Fruit fly (Drosophila melanogaster): ENCODE data around the gene CG18063.

The CG18063 gene

DNA sequence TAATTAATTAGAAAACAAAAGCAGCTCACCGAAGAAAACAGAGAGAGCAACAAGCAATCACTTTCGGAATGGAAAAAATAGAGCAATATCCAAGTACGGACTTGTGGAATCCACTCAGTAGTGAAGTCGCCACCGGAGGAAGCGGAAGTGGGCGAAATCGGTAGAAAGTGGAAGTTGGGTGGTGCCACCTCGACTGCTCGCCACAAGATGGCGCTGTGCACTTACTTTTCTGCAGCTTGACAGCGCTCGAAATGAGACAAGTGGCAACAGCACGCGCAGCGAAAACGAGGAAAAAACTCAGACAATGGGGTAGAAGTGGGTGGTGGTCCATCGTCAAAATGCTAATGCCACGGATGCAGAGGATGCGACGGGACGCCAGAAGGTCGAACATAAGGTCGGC is 8.2 kb upstream of the CG18063 start:
- TF ChIP-seq CG17801 (GFP tag; optimal IDR thresholded peaks at IDR 0.05; ENCODE audit: partially characterized antibody) = no peak

dm6 chr2L:15962335-15962734 is 4.7 kb downstream of the CG18063 start, which contains the start of gene beat-Ib:
TSS of gene beat-Ib (minus strand) at chr2L:15962435.
- TF ChIP-seq CG17801 (GFP tag; optimal IDR thresholded peaks at IDR 0.05; ENCODE audit: partially characterized antibody) = no peak

dm6 chr2L:15979186-15979585 is 21.5 kb downstream of the CG18063 start, which contains the start of gene CG10839:
TSS of gene CG10839 (plus strand) at chr2L:15979486.
- no peak for TF ChIP-seq CG17801 (GFP tag; optimal IDR thresholded peaks at IDR 0.05; ENCODE audit: partially characterized antibody)

- no peak for TF ChIP-seq CG17801 (GFP tag; optimal IDR thresholded peaks at IDR 0.05; ENCODE audit: partially characterized antibody)
Observed at dm6 chr2L:16000199-16000598, 42.5 kb downstream of the CG18063 start, which contains the start of gene beat-Ic. TSS of gene beat-Ic (plus strand) at chr2L:16000291.

DNA sequence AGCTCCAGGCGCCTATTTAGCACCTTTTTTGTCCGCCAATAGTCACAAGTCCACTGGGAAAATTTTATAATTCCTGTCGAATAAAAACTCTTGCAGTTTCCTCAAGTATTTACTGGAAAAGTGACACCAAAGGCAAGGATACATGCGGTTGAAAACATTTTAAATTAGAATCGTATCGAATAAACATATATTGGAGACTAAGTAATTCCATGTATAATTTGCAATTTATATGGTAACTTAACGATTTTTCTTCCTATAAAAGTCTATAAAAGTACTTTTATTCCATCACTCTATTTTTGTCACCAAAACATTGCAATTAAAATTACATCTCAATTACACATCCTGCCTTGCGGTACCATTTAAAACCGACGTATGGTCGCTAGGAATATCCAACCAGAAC is 45.9 kb downstream of the CG18063 start, which contains the start of gene CG34167:
TSS of gene CG34167 (minus strand) at position 101 of the 400 bp plus-strand sequence.
- TF ChIP-seq CG17801 (GFP tag; optimal IDR thresholded peaks at IDR 0.05; ENCODE audit: partially characterized antibody) = no peak

- TF ChIP-seq CG17801 (GFP tag; optimal IDR thresholded peaks at IDR 0.05; ENCODE audit: partially characterized antibody) = no peak
Observed at dm6 chr2L:16004025-16004424, 46.4 kb downstream of the CG18063 start, which contains the start of the genes CG13245 and CG43816. TSS of gene CG13245 (plus strand) at chr2L:16004325. TSS of gene CG43816 (plus strand) at chr2L:16004325.

- no peak for TF ChIP-seq CG17801 (GFP tag; optimal IDR thresholded peaks at IDR 0.05; ENCODE audit: partially characterized antibody)
Observed at dm6 chr2L:16006179-16006578, 48.5 kb downstream of the CG18063 start, which contains the start of gene CG31820. TSS of gene CG31820 (minus strand) at chr2L:16006279.

Data from ovary, adult (tissue).